Fruit fly (Drosophila melanogaster) whole organism, embryonic: ENCODE measurements around the gene ca.
A peak's percentile ranks its signal among the peaks of the same experiment; 100 is the strongest.

ENCODE experiments used
- Antp ChIP-seq: fragments of 200-800 bp; sonication (Bioruptor generic); optimal IDR thresholded peaks from 3 replicates; lab custom pipeline; 2016; ENCODE audit warnings: missing biosample characterization, missing genetic modification characterization
- Bdp1 ChIP-seq: fragments of 200-800 bp; sonication (Bioruptor generic); optimal IDR thresholded peaks from 3 replicates; lab custom pipeline; 2016; ENCODE audit warnings: missing biosample characterization, missing genetic modification characterization
- BtbVII ChIP-seq: fragments of 200-800 bp; sonication (Bioruptor generic); optimal IDR thresholded peaks from 3 replicates; lab custom pipeline; 2017; ENCODE audit warnings: missing biosample characterization, mild to moderate bottlenecking, missing genetic modification characterization
- CG10959 ChIP-seq: fragments of 200-800 bp; sonication (Bioruptor generic); IDR thresholded peaks from 2 replicates; pipeline ENCODE4 v1.3.6; 2022; ENCODE audit warnings: missing biosample characterization, missing genetic modification characterization
- CG10979 ChIP-seq: fragments of 200-800 bp; sonication (Bioruptor generic); optimal IDR thresholded peaks from 2 replicates; lab custom pipeline; 2018; ENCODE audit warnings: missing biosample characterization, mild to moderate bottlenecking, missing genetic modification characterization, moderate library complexity
- CG11398 ChIP-seq: fragments of 200-800 bp; sonication (Bioruptor generic); optimal IDR thresholded peaks from 2 replicates; lab custom pipeline; 2016; ENCODE audit warnings: missing biosample characterization, missing genetic modification characterization
- CG11504 ChIP-seq: fragments of 200-800 bp; sonication (Bioruptor generic); optimal IDR thresholded peaks from 3 replicates; lab custom pipeline; 2019; ENCODE audit warnings: missing biosample characterization, mild to moderate bottlenecking, missing genetic modification characterization, moderate library complexity
- CG11695 ChIP-seq: fragments of 200-800 bp; sonication (Bioruptor generic); IDR thresholded peaks from 3 replicates; pipeline ENCODE4 v1.3.6; 2022; ENCODE audit warnings: missing biosample characterization, missing genetic modification characterization
- CG13894 ChIP-seq: fragments of 200-800 bp; sonication (Bioruptor generic); optimal IDR thresholded peaks from 3 replicates; lab custom pipeline; 2018; ENCODE audit warnings: missing biosample characterization, mild to moderate bottlenecking, missing genetic modification characterization, moderate library complexity
- CG14710 ChIP-seq: fragments of 200-800 bp; sonication (Bioruptor generic); optimal IDR thresholded peaks from 3 replicates; lab custom pipeline; 2019; ENCODE audit warnings: missing biosample characterization, mild to moderate bottlenecking, missing genetic modification characterization, moderate library complexity
- CG17802 ChIP-seq: fragments of 200-800 bp; sonication (Bioruptor generic); optimal IDR thresholded peaks from 2 replicates; lab custom pipeline; 2018; ENCODE audit warnings: missing biosample characterization, mild to moderate bottlenecking, missing genetic modification characterization, moderate library complexity
- CG18764 ChIP-seq: fragments of 200-800 bp; sonication (Bioruptor generic); optimal IDR thresholded peaks from 3 replicates; lab custom pipeline; 2016; ENCODE audit warnings: missing biosample characterization, missing genetic modification characterization
- CG2202 ChIP-seq: fragments of 200-800 bp; sonication (Bioruptor generic); optimal IDR thresholded peaks from 2 replicates; lab custom pipeline; 2018; ENCODE audit warnings: missing biosample characterization, mild to moderate bottlenecking, missing genetic modification characterization
- CG30431 ChIP-seq: fragments of 200-800 bp; sonication (Bioruptor generic); optimal IDR thresholded peaks from 2 replicates; lab custom pipeline; 2017; ENCODE audit warnings: missing biosample characterization, missing genetic modification characterization
- CG8388 ChIP-seq: fragments of 200-800 bp; sonication (Bioruptor generic); optimal IDR thresholded peaks from 2 replicates; lab custom pipeline; 2019; ENCODE audit warnings: missing biosample characterization, mild to moderate bottlenecking, missing genetic modification characterization, moderate library complexity
- CG8478 ChIP-seq: fragments of >200 bp; optimal IDR thresholded peaks from 2 replicates; lab custom pipeline; 2018
- CG9437 ChIP-seq: fragments of 200-800 bp; sonication (Bioruptor generic); optimal IDR thresholded peaks from 2 replicates; lab custom pipeline; 2018; ENCODE audit warnings: missing biosample characterization, mild to moderate bottlenecking, missing genetic modification characterization
- CrebB ChIP-seq: fragments of 200-800 bp; sonication (Bioruptor generic); optimal IDR thresholded peaks from 3 replicates; lab custom pipeline; 2018; ENCODE audit warnings: missing biosample characterization, mild to moderate bottlenecking, missing genetic modification characterization
- Dek ChIP-seq: fragments of 200-800 bp; sonication (Bioruptor generic); optimal IDR thresholded peaks from 3 replicates; lab custom pipeline; 2019; ENCODE audit warnings: missing biosample characterization, mild to moderate bottlenecking, missing genetic modification characterization, moderate library complexity
- Dip3 ChIP-seq: fragments of 200-800 bp; sonication (Bioruptor generic); optimal IDR thresholded peaks from 3 replicates; lab custom pipeline; 2016; ENCODE audit warnings: missing biosample characterization, missing genetic modification characterization
- Dll ChIP-seq: fragments of 200-800 bp; sonication (Bioruptor generic); IDR thresholded peaks from 4 replicates; pipeline ENCODE4 v1.3.6; 2022; ENCODE audit warnings: missing biosample characterization, missing genetic modification characterization; ENCODE audit not compliant: partially characterized antibody
- Doc2 ChIP-seq: fragments of 200-800 bp; sonication (Bioruptor generic); IDR thresholded peaks from 2 replicates; pipeline ENCODE4 v1.3.6; 2022; ENCODE audit warnings: missing biosample characterization, missing genetic modification characterization
- Elba2 ChIP-seq: fragments of 200-800 bp; sonication (Bioruptor generic); optimal IDR thresholded peaks from 3 replicates; lab custom pipeline; 2016; ENCODE audit warnings: missing biosample characterization, missing genetic modification characterization
- GATAe ChIP-seq: fragments of 200-800 bp; sonication (Bioruptor generic); conservative IDR thresholded peaks from 2 replicates; pipeline ENCODE4 v1.3.6; 2022; ENCODE audit warnings: missing biosample characterization, missing genetic modification characterization
- HHEX ChIP-seq: fragments of 200-800 bp; sonication (Bioruptor generic); optimal IDR thresholded peaks from 3 replicates; lab custom pipeline; 2017; ENCODE audit warnings: missing biosample characterization, mild to moderate bottlenecking, missing genetic modification characterization, missing genetic modification reagents
- Hr78 ChIP-seq, 2 experiments: fragments of 200-800 bp in 1 of 2; fragments of >200 bp in 1 of 2; sonication (Bioruptor generic) in 1 of 2; optimal IDR thresholded peaks; 2 replicates each; lab custom pipeline; 2017 to 2019; ENCODE audit warnings: missing biosample characterization in 2 of 2, missing genetic modification characterization in 2 of 2, mild to moderate bottlenecking in 1 of 2, moderate library complexity in 1 of 2
- NfI ChIP-seq: fragments of 200-800 bp; sonication (Bioruptor generic); optimal IDR thresholded peaks from 3 replicates; lab custom pipeline; 2018; ENCODE audit warnings: missing biosample characterization, mild to moderate bottlenecking, missing genetic modification characterization, moderate library complexity
- Poxn ChIP-seq: fragments of 200-800 bp; sonication (Bioruptor generic); IDR thresholded peaks from 2 replicates; pipeline ENCODE4 v1.3.6; 2022; ENCODE audit warnings: missing biosample characterization, missing genetic modification characterization
- Sox100B ChIP-seq: fragments of 200-800 bp; sonication (Bioruptor generic); optimal IDR thresholded peaks from 3 replicates; lab custom pipeline; 2018; ENCODE audit warnings: missing biosample characterization, mild to moderate bottlenecking, missing genetic modification characterization
- Trl ChIP-seq, 3 experiments: fragments of >200 bp in 2 of 3; fragments of 200-800 bp in 1 of 3; sonication (Bioruptor generic) in 1 of 3; optimal IDR thresholded peaks; 2 replicates in 1 of 3; 3 replicates in 2 of 3; lab custom pipeline; 2016 to 2017; ENCODE audit warnings: missing biosample characterization in 1 of 3, missing genetic modification characterization in 1 of 3
- ato ChIP-seq: fragments of 200-800 bp; sonication (Bioruptor generic); IDR thresholded peaks from 2 replicates; pipeline ENCODE4 v1.3.6; 2022; ENCODE audit warnings: missing biosample characterization, missing genetic modification characterization; ENCODE audit not compliant: partially characterized antibody
- br ChIP-seq: fragments of >200 bp; optimal IDR thresholded peaks from 2 replicates; lab custom pipeline; 2017
- dpn ChIP-seq, 2 experiments: fragments of 200-800 bp; sonication (Bioruptor generic); optimal IDR thresholded peaks; 3 replicates each; lab custom pipeline; 2016; ENCODE audit warnings: missing biosample characterization in 2 of 2, missing genetic modification characterization in 2 of 2
- ftz-f1 ChIP-seq: fragments of 200-800 bp; sonication (Bioruptor generic); optimal IDR thresholded peaks from 2 replicates; lab custom pipeline; 2016; ENCODE audit warnings: missing biosample characterization, missing genetic modification characterization
- hth ChIP-seq: fragments of >200 bp; optimal IDR thresholded peaks from 2 replicates; lab custom pipeline; 2017; ENCODE audit warnings: inconsistent platforms
- ind ChIP-seq: fragments of 200-800 bp; sonication (Bioruptor generic); optimal IDR thresholded peaks from 3 replicates; lab custom pipeline; 2016; ENCODE audit warnings: missing biosample characterization, missing genetic modification characterization
- insv ChIP-seq, 2 experiments: fragments of 200-800 bp; sonication (Bioruptor generic); optimal IDR thresholded peaks; 3 replicates each; lab custom pipeline; 2016 to 2018; ENCODE audit warnings: missing biosample characterization in 2 of 2, missing genetic modification characterization in 2 of 2
- inv ChIP-seq: fragments of 200-800 bp; sonication (Bioruptor generic); IDR thresholded peaks from 2 replicates; pipeline ENCODE4 v1.3.6; 2022; ENCODE audit warnings: missing biosample characterization, missing genetic modification characterization; ENCODE audit not compliant: partially characterized antibody
- mam ChIP-seq: fragments of 200-800 bp; sonication (Bioruptor generic); optimal IDR thresholded peaks from 3 replicates; lab custom pipeline; 2016; ENCODE audit warnings: missing biosample characterization, missing genetic modification characterization
- nau ChIP-seq: fragments of 200-800 bp; sonication (Bioruptor generic); optimal IDR thresholded peaks from 3 replicates; lab custom pipeline; 2017; ENCODE audit warnings: missing biosample characterization, mild to moderate bottlenecking, missing genetic modification characterization, missing genetic modification reagents
- nerfin-1 ChIP-seq: fragments of 200-800 bp; sonication (Bioruptor generic); optimal IDR thresholded peaks from 3 replicates; lab custom pipeline; 2019; ENCODE audit warnings: missing biosample characterization, mild to moderate bottlenecking, missing genetic modification characterization, moderate library complexity
- nerfin-2 ChIP-seq: fragments of 200-800 bp; sonication (Bioruptor generic); IDR thresholded peaks from 2 replicates; pipeline ENCODE4 v1.3.6; 2022; ENCODE audit warnings: missing biosample characterization, missing genetic modification characterization; ENCODE audit not compliant: partially characterized antibody
- odd ChIP-seq: fragments of 200-800 bp; sonication (Bioruptor generic); optimal IDR thresholded peaks from 2 replicates; lab custom pipeline; 2017; ENCODE audit warnings: missing biosample characterization, mild to moderate bottlenecking, missing genetic modification characterization
- otp ChIP-seq: fragments of 200-800 bp; sonication (Bioruptor generic); IDR thresholded peaks from 3 replicates; pipeline ENCODE4, ENCODE4 v1.3.6; 2022; ENCODE audit warnings: missing biosample characterization, missing genetic modification characterization
- prd ChIP-seq, 3 experiments: fragments of >200 bp in 2 of 3; fragments of 200-800 bp in 1 of 3; sonication (Bioruptor generic) in 1 of 3; optimal IDR thresholded peaks in 2 of 3; IDR thresholded peaks in 1 of 3; 2 replicates in 2 of 3; 3 replicates in 1 of 3; pipeline versions ENCODE4 v1.3.6 to Lab custom; 2017 to 2022; ENCODE audit warnings: missing biosample characterization in 1 of 3, missing genetic modification characterization in 1 of 3
- sc ChIP-seq, 3 experiments: fragments of >200 bp in 2 of 3; fragments of 200-800 bp in 1 of 3; sonication (Bioruptor generic) in 1 of 3; optimal IDR thresholded peaks; 2 replicates in 2 of 3; 3 replicates in 1 of 3; lab custom pipeline; 2017; ENCODE audit warnings: mild to moderate bottlenecking in 1 of 3, missing biosample characterization in 1 of 3, missing genetic modification characterization in 1 of 3, missing genetic modification reagents in 1 of 3
- wor ChIP-seq: fragments of 200-800 bp; sonication (Bioruptor generic); IDR thresholded peaks from 2 replicates; pipeline ENCODE4 v1.3.6; 2022; ENCODE audit warnings: missing biosample characterization, missing genetic modification characterization

The ca gene

DNA sequence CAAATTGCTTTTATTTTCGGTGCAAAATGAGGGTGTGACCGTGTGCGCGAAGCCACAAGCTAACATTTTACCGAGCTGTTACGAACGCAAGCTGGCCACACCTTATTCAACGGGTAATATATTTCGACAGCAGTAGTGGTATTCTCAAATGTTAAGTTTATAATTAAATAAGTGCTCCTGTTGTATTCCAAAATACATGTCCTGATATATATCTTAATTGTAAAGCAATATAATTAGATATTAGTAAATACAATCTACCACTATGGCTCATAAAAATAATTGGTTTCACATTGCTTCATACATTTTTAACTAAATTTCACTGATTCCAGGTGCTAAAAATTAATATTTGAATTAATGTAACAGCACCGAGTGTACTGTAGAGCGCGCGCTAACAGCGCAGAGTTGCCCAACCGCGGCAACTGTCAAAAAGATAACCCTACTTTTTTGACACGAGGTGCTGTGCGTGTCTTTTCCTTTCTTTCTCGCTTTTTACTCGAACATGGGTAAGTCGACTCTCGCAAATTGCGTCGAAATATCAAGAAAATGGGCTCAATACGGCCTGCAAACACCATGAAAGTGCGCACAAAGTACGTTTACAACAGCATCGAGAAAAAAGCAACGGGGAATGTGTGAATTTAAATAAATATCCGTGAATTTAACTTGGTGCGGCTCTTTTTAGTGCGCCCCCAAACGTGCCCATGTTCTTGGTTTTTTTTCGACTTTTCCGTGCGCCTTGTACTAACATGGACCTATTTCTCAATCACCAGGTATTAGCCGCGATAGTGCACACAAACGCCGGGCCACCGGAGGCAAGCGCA lies 55.0 kb downstream of the ca start, which contains the start of the genes CG15514 and RpS8 (continued):
- TF ChIP-seq CG10959 (no peak), CG10979 (tag; lab: Kevin White, UChicago) (peak; percentile 49), Sox100B (GFP tag; lab: Kevin White, UChicago) (no peak), nerfin-1 (tag; lab: Kevin White, UChicago) (peak; percentile 72), dpn (GFP tag; optimal IDR thresholded peaks at IDR 0.05; lab: Kevin White, UChicago) (peak; percentile 36 to 52), hth (lab: Kevin White, UChicago) (no peak), CG8478 (lab: Kevin White, UChicago) (no peak), CG14710 (tag; lab: Kevin White, UChicago) (peak; percentile 78), inv (GFP tag; lab: Robert Waterston, UW) (no peak), ato (GFP tag; lab: Robert Waterston, UW) (no peak), odd (GFP tag; lab: Kevin White, UChicago) (no peak), prd (optimal IDR thresholded peaks at IDR 0.05; lab: Kevin White, UChicago) (no peak), prd (GFP tag; IDR thresholded peaks at IDR 0.05; lab: Robert Waterston, UW) (0 out of 3 replicates have a peak, but pooled peaks have one; percentile 51), Poxn (GFP tag; lab: Robert Waterston, UW) (no peak), CG11504 (tag; lab: Kevin White, UChicago) (peak; percentile 80), wor (GFP tag; lab: Robert Waterston, UW) (no peak), Dip3 (GFP tag; lab: Kevin White, UChicago) (peak; percentile 48), mam (peak; percentile 25), Bdp1 (no peak), nerfin-2 (GFP tag; lab: Robert Waterston, UW) (no peak), CG8388 (peak; percentile 50), HHEX (GFP tag; lab: Kevin White, UChicago) (peak; percentile 68), CG13894 (tag; lab: Kevin White, UChicago) (peak; percentile 39), ftz-f1 (no peak), CG11695 (GFP tag; lab: Robert Waterston, UW) (0 out of 3 replicates have a peak, but pooled peaks have one; percentile 38), br (lab: Kevin White, UChicago) (no peak), nau (GFP tag; lab: Kevin White, UChicago) (no peak), Dll (GFP tag; lab: Robert Waterston, UW) (no peak), Trl (optimal IDR thresholded peaks at IDR 0.05; lab: Kevin White, UChicago) (no peak), Trl (GFP tag; optimal IDR thresholded peaks at IDR 0.05; lab: Kevin White, UChicago) (peak; percentile 41), Doc2 (GFP tag; lab: Robert Waterston, UW) (no peak), Antp (GFP tag; lab: Kevin White, UChicago) (peak; percentile 4), sc (optimal IDR thresholded peaks at IDR 0.05; lab: Kevin White, UChicago) (no peak), sc (GFP tag; optimal IDR thresholded peaks at IDR 0.05; lab: Kevin White, UChicago) (peak; percentile 17), CG9437 (GFP tag; lab: Kevin White, UChicago) (no peak), CG18764 (peak; percentile 18), GATAe (GFP tag; lab: Robert Waterston, UW) (no peak), CG2202 (tag; lab: Kevin White, UChicago) (peak; percentile 38), NfI (peak; percentile 74), otp (GFP tag; lab: Robert Waterston, UW) (0 out of 3 replicates have a peak, but pooled peaks have one; percentile 30), ind (peak; percentile 42), Elba2 (GFP tag; lab: Kevin White, UChicago) (peak; percentile 50), BtbVII (GFP tag; lab: Kevin White, UChicago) (peak; percentile 45), Dek (tag; lab: Kevin White, UChicago) (peak; percentile 45), Hr78 (GFP tag; optimal IDR thresholded peaks at IDR 0.05; lab: Kevin White, UChicago) (no peak), CG17802 (tag; lab: Kevin White, UChicago) (peak; percentile 33), CG30431 (GFP tag; lab: Kevin White, UChicago) (no peak), insv (GFP tag; optimal IDR thresholded peaks at IDR 0.05; lab: Kevin White, UChicago) (peak in 1 of 2 experiments; percentile 55), CG11398 (GFP tag; lab: Kevin White, UChicago) (no peak), CrebB (no peak)
